Worm (Caenorhabditis elegans): ENCODE results near the gene F38B6.8.

The F38B6.8 gene

ce11 chrX:6674333-6674919 is 8.2 kb downstream of the F38B6.8 start, which contains the start of gene F38B6.4:
TSS of gene F38B6.4 (plus strand) at chrX:6674869.
- no peak for TF ChIP-seq pat-9 (tag; optimal IDR thresholded peaks at IDR 0.05)
- TF ChIP-seq pqm-1 (tag; optimal IDR thresholded peaks at IDR 0.05), result no peak
- no peak for TF ChIP-seq K09A11.1 (tag; optimal IDR thresholded peaks at IDR 0.05; ENCODE audit: insufficient read depth)
- no peak for TF ChIP-seq ceh-31 (tag; optimal IDR thresholded peaks at IDR 0.05)
- TF ChIP-seq hlh-30 (tag; optimal IDR thresholded peaks at IDR 0.05; ENCODE audit: insufficient read depth), result no peak
- TF ChIP-seq hlh-15 (tag; optimal IDR thresholded peaks at IDR 0.05), result no peak
- TF ChIP-seq ets-4 (tag; optimal IDR thresholded peaks at IDR 0.05), result no peak
- no peak for TF ChIP-seq nhr-232 (tag; optimal IDR thresholded peaks at IDR 0.05)

- TF ChIP-seq elt-2 (tag; optimal IDR thresholded peaks at IDR 0.05), result no peak
- no peak for TF ChIP-seq nhr-232 (tag; optimal IDR thresholded peaks at IDR 0.05)
- TF ChIP-seq ama-1 (optimal IDR thresholded peaks at IDR 0.05), result no peak
- no peak for TF ChIP-seq che-1 (tag; optimal IDR thresholded peaks at IDR 0.05)
- TF ChIP-seq gmeb-2 (tag; optimal IDR thresholded peaks at IDR 0.05), result no peak
- no peak for TF ChIP-seq Y22D7AL.16 (tag; optimal IDR thresholded peaks at IDR 0.05)
- no peak for TF ChIP-seq pqm-1 (tag; optimal IDR thresholded peaks at IDR 0.05)
- no peak for TF ChIP-seq ceh-18 (tag; optimal IDR thresholded peaks at IDR 0.05)
- no peak for TF ChIP-seq ceh-30 (tag; optimal IDR thresholded peaks at IDR 0.05)
Observed at ce11 chrX:6672519-6672918, 10.1 kb downstream of the F38B6.8 start, which contains the start of gene col-172. TSS of gene col-172 (plus strand) at chrX:6672819.

ce11 chrX:6671717-6672116 is 10.9 kb downstream of the F38B6.8 start:
- TF ChIP-seq elt-2 (tag; optimal IDR thresholded peaks at IDR 0.05), result no peak
- TF ChIP-seq C38D4.7 (GFP tag; optimal IDR thresholded peaks at IDR 0.05), result no peak
- no peak for TF ChIP-seq tbx-7 (tag; optimal IDR thresholded peaks at IDR 0.05)
- TF ChIP-seq ztf-16 (tag; optimal IDR thresholded peaks at IDR 0.05), result no peak
- no peak for TF ChIP-seq gmeb-2 (tag; optimal IDR thresholded peaks at IDR 0.05)
- no peak for TF ChIP-seq syd-9 (tag; optimal IDR thresholded peaks at IDR 0.05)
- TF ChIP-seq npax-4 (tag; optimal IDR thresholded peaks at IDR 0.05), result no peak
- TF ChIP-seq ceh-22 (tag; optimal IDR thresholded peaks at IDR 0.05), result no peak
- no peak for TF ChIP-seq hlh-13 (GFP tag; optimal IDR thresholded peaks at IDR 0.05)

ce11 chrX:6669366-6669765 is 13.2 kb downstream of the F38B6.8 start:
- TF ChIP-seq K09A11.1 (tag; optimal IDR thresholded peaks at IDR 0.05; ENCODE audit: insufficient read depth), result no peak
- TF ChIP-seq nhr-11 (tag; optimal IDR thresholded peaks at IDR 0.05), result no peak
- no peak for TF ChIP-seq syd-9 (tag; optimal IDR thresholded peaks at IDR 0.05)
- TF ChIP-seq sdc-2 (tag; optimal IDR thresholded peaks at IDR 0.05), result no peak
- no peak for TF ChIP-seq ceh-45 (GFP tag; IDR thresholded peaks at IDR 0.05)
- no peak for TF ChIP-seq sox-4 (tag; optimal IDR thresholded peaks at IDR 0.05)
- TF ChIP-seq tbx-7 (tag; optimal IDR thresholded peaks at IDR 0.05), result no peak

- TF ChIP-seq sox-2 (GFP tag; IDR thresholded peaks at IDR 0.05) (no peak), lim-6 (tag; optimal IDR thresholded peaks at IDR 0.05) (no peak), unc-42 (tag; optimal IDR thresholded peaks at IDR 0.05) (no peak), ahr-1 (tag; optimal IDR thresholded peaks at IDR 0.05) (no peak), madf-2 (tag; optimal IDR thresholded peaks at IDR 0.05) (no peak), ceh-18 (tag; optimal IDR thresholded peaks at IDR 0.05) (no peak)
Observed at ce11 chrX:6668911-6669310, 13.7 kb downstream of the F38B6.8 start, which contains the start of gene nhr-137. TSS of gene nhr-137 (minus strand) at chrX:6669011.

ce11 chrX:6667468-6667867 is 15.1 kb downstream of the F38B6.8 start:
- TF ChIP-seq ceh-31 (tag; optimal IDR thresholded peaks at IDR 0.05), result no peak
- no peak for TF ChIP-seq pros-1 (tag; optimal IDR thresholded peaks at IDR 0.05)
- no peak for TF ChIP-seq odd-2 (tag; optimal IDR thresholded peaks at IDR 0.05)
- TF ChIP-seq nhr-232 (tag; optimal IDR thresholded peaks at IDR 0.05), result no peak
- TF ChIP-seq npax-4 (tag; optimal IDR thresholded peaks at IDR 0.05), result no peak
- no peak for TF ChIP-seq tbx-7 (tag; optimal IDR thresholded peaks at IDR 0.05)
- TF ChIP-seq sox-2 (GFP tag; IDR thresholded peaks at IDR 0.05), result no peak

All from whole organism, late embryonic.